Fruit fly (Drosophila melanogaster) Kc167 (cell line): ENCODE data around the gene CG31122.

ENCODE experiments used
- Myc ChIP-seq: fragments of >200 bp; optimal IDR thresholded peaks from 2 replicates; lab custom pipeline; 2017; ENCODE audit warnings: missing external identifiers
- Sin3A ChIP-seq: fragments of >200 bp; optimal IDR thresholded peaks from 2 replicates; lab custom pipeline; 2018; ENCODE audit warnings: missing external identifiers
- h ChIP-seq: fragments of >200 bp; optimal IDR thresholded peaks from 3 replicates; lab custom pipeline; 2018; ENCODE audit warnings: missing external identifiers
- insv ChIP-seq: fragments of >200 bp; optimal IDR thresholded peaks from 3 replicates; lab custom pipeline; 2018; ENCODE audit warnings: missing external identifiers
- psq ChIP-seq: fragments of >200 bp; optimal IDR thresholded peaks from 2 replicates; lab custom pipeline; 2017; ENCODE audit warnings: missing external identifiers
- ttk ChIP-seq: sonication (Bioruptor generic); optimal IDR thresholded peaks from 2 replicates; lab custom pipeline; 2017; ENCODE audit warnings: missing external identifiers

DNA sequence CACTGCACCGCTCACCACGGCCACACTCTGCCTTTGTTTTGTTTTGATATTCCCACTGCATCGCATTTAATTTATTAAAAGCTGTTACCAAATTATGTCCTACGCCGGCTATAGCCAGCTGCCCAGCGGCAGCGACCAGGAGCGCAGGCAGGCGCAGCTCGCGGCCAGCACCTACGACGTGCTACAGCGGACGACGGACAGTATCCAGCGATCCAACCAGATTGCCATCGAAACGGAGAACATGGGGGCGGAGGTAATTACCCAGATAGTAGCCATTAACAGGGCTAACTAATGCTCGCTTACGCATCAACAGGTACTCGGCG is 13.0 kb downstream of the CG31122 start:
- no peak for TF ChIP-seq h (lab: Kevin White, UChicago)
- no peak for TF ChIP-seq ttk
- no peak for TF ChIP-seq psq (lab: Kevin White, UChicago)
- no peak for TF ChIP-seq insv (lab: Kevin White, UChicago)
- TF ChIP-seq Sin3A (lab: Kevin White, UChicago) = no peak
- TF ChIP-seq Myc = no peak
